Worm (Caenorhabditis elegans) whole organism, L4 larva: ENCODE measurements around the gene Y49F6B.13.

Experiments
- R02D3.7 ChIP-seq: fragments of 150-350 bp; sonication (generic microtip); optimal IDR thresholded peaks from 3 replicates; lab custom pipeline; 2014; ENCODE audit warnings: missing biosample characterization, missing genetic modification characterization
- ceh-82 ChIP-seq: sonication (generic microtip); optimal IDR thresholded peaks from 2 replicates; lab custom pipeline; 2017; ENCODE audit warnings: missing biosample characterization, missing genetic modification characterization
- cey-2 ChIP-seq: sonication (generic microtip); optimal IDR thresholded peaks from 3 replicates; lab custom pipeline; 2017; ENCODE audit warnings: missing genetic modification characterization, mild to moderate bottlenecking, missing compliant biosample characterization, antibody characterized with exemption, borderline replicate concordance; ENCODE audit not compliant: insufficient read depth
- fos-1 ChIP-seq: fragments of 150-350 bp; optimal IDR thresholded peaks from 2 replicates; lab custom pipeline; 2014; ENCODE audit warnings: missing biosample characterization, missing genetic modification characterization
- nhr-28 ChIP-seq: fragments of 150-350 bp; optimal IDR thresholded peaks from 2 replicates; lab custom pipeline; 2014; ENCODE audit warnings: missing biosample characterization, missing genetic modification characterization
- nhr-76 ChIP-seq: fragments of 150-350 bp; optimal IDR thresholded peaks from 2 replicates; lab custom pipeline; 2014; ENCODE audit warnings: missing biosample characterization, missing genetic modification characterization
- unc-62 ChIP-seq, 3 experiments: fragments of 150-350 bp in 1 of 3; sonication (generic microtip); optimal IDR thresholded peaks in 2 of 3; peaks in 1 of 3; 1 replicate in 1 of 3; 2 replicates in 2 of 3; lab custom pipeline; 2014 to 2017; ENCODE audit warnings: missing biosample characterization in 3 of 3, missing genetic modification characterization in 3 of 3, missing genetic modification reagents in 3 of 3, missing genotype in 1 of 3

ce11 chrII:3438280-3438679 lies 33.2 kb downstream of the Y49F6B.13 start:
- TF ChIP-seq nhr-28 (tag; lab: Kevin White, UChicago) = no peak
- no peak for TF ChIP-seq ceh-82 (tag; lab: Kevin White, UChicago)
- no peak for TF ChIP-seq fos-1
- TF ChIP-seq nhr-76 (tag; lab: Kevin White, UChicago) = no peak
- no peak for TF ChIP-seq unc-62 (GFP tag; optimal IDR thresholded peaks at IDR 0.05 in 1 of 2; lab: Kevin White, UChicago)
- TF ChIP-seq unc-62 (tag; optimal IDR thresholded peaks at IDR 0.05; lab: Kevin White, UChicago) = no peak
- no peak for TF ChIP-seq cey-2
- no peak for TF ChIP-seq R02D3.7 (tag; lab: Kevin White, UChicago)
